Worm (Caenorhabditis elegans) whole organism, early embryonic: ENCODE results near the gene C05E11.7.
A peak's percentile ranks its signal among the peaks of the same experiment; 100 is the strongest.

Source experiments
- B0310.2 ChIP-seq: sonication (generic microtip); optimal IDR thresholded peaks from 2 replicates; lab custom pipeline; 2016; ENCODE audit warnings: mild to moderate bottlenecking, missing genetic modification characterization, missing compliant biosample characterization
- F13C5.2 ChIP-seq: sonication (generic microtip); optimal IDR thresholded peaks from 2 replicates; lab custom pipeline; 2017; ENCODE audit warnings: mild to moderate bottlenecking, missing genetic modification characterization, inconsistent platforms, missing compliant biosample characterization
- aly-1 ChIP-seq: sonication (generic microtip); optimal IDR thresholded peaks from 2 replicates; lab custom pipeline; 2016; ENCODE audit warnings: missing genetic modification characterization, missing compliant biosample characterization
- ama-1 ChIP-seq: fragments of 150-350 bp; optimal IDR thresholded peaks from 2 replicates; lab custom pipeline; 2014
- ceh-13 ChIP-seq: fragments of 200-800 bp; sonication (Bioruptor generic); optimal IDR thresholded peaks from 2 replicates; lab custom pipeline; 2018; ENCODE audit warnings: mild to moderate bottlenecking, missing genetic modification characterization, missing compliant biosample characterization
- ceh-36 ChIP-seq: sonication (generic microtip); optimal IDR thresholded peaks from 2 replicates; lab custom pipeline; 2016; ENCODE audit warnings: missing genetic modification characterization, inconsistent platforms, missing compliant biosample characterization
- ets-7 ChIP-seq: sonication (generic microtip); optimal IDR thresholded peaks from 2 replicates; lab custom pipeline; 2016; ENCODE audit warnings: missing genotype, missing genetic modification characterization, missing compliant biosample characterization
- flt-1 ChIP-seq: fragments of 200-800 bp; sonication (Bioruptor generic); IDR thresholded peaks from 2 replicates; pipeline ENCODE4 v1.3.6; 2022; ENCODE audit warnings: missing genetic modification characterization, missing compliant biosample characterization
- hmbx-1 ChIP-seq: sonication (generic microtip); optimal IDR thresholded peaks from 2 replicates; lab custom pipeline; 2016; ENCODE audit warnings: mild to moderate bottlenecking, missing genetic modification characterization, missing compliant biosample characterization
- hmg-4 ChIP-seq: fragments of 200-800 bp; sonication (Bioruptor generic); optimal IDR thresholded peaks from 2 replicates; lab custom pipeline; 2018; ENCODE audit warnings: mild to moderate bottlenecking, missing genetic modification characterization, missing compliant biosample characterization
- hnd-1 ChIP-seq: sonication (generic microtip); optimal IDR thresholded peaks from 2 replicates; lab custom pipeline; 2016; ENCODE audit warnings: missing genetic modification characterization, missing compliant biosample characterization
- pes-1 ChIP-seq: fragments of 200-800 bp; sonication (Bioruptor generic); IDR thresholded peaks from 2 replicates; pipeline ENCODE4 v1.3.6; 2022; ENCODE audit warnings: missing genetic modification reagents, missing genetic modification characterization, missing compliant biosample characterization
- scrt-1 ChIP-seq: fragments of 200-800 bp; sonication (Bioruptor generic); IDR thresholded peaks from 2 replicates; pipeline ENCODE4 v1.3.6; 2022; ENCODE audit warnings: missing genetic modification characterization, missing compliant biosample characterization
- sea-1 ChIP-seq: fragments of 200-800 bp; sonication (Bioruptor generic); conservative IDR thresholded peaks from 2 replicates; pipeline ENCODE4 v1.3.6; 2022; ENCODE audit warnings: missing genetic modification characterization, missing compliant biosample characterization
- tbx-11 ChIP-seq: fragments of 200-800 bp; sonication (Bioruptor generic); IDR thresholded peaks from 2 replicates; pipeline ENCODE4 v1.3.6; 2022; ENCODE audit warnings: missing genetic modification characterization, missing compliant biosample characterization
- tbx-37 ChIP-seq: fragments of 200-800 bp; sonication (Bioruptor generic); conservative IDR thresholded peaks from 2 replicates; pipeline ENCODE4 v1.3.6; 2022; ENCODE audit warnings: missing genetic modification reagents, missing genetic modification characterization, missing compliant biosample characterization
- tra-4 ChIP-seq: sonication (generic microtip); optimal IDR thresholded peaks from 2 replicates; lab custom pipeline; 2017; ENCODE audit warnings: missing genetic modification characterization, missing compliant biosample characterization

C05E11.7 gene

ce11 chrX:4553491-4553890 lies 32.0 kb downstream of the C05E11.7 start:
- TF ChIP-seq ceh-36 (tag; lab: Kevin White, UChicago) (no peak), ceh-13 (no peak), ama-1 (lab: Kevin White, UChicago) (no peak), tra-4 (tag; lab: Kevin White, UChicago) (no peak), sea-1 (GFP tag; lab: Robert Waterston, UW) (no peak)

DNA sequence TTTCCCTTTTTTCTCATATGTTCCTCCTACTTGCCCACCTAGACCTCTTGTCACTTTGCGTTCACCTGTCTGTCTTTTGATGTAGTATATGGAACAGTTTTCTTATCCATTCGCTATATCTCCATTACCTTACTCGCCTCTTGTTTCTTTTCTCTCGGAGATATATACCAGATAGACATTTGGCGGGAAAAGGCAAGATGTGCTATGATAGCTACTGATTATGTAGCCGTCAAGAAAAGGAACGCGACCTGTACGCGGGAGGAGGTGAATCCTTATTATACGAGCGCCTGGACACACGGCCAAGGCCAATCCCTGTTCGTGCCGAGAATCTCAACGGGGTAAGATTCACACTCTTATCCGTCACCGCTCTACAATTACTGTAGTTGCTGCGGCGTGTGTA lies 32.4 kb downstream of the C05E11.7 start:
- TF ChIP-seq pes-1 (no peak), hmg-4 (GFP tag; lab: Kevin White, UChicago) (no peak), ceh-13 (no peak), hmbx-1 (tag; lab: Kevin White, UChicago) (no peak), F13C5.2 (tag; lab: Kevin White, UChicago) (no peak), ceh-36 (tag; lab: Kevin White, UChicago) (no peak), hnd-1 (tag; lab: Kevin White, UChicago) (no peak), B0310.2 (tag; lab: Kevin White, UChicago) (no peak), tbx-11 (no peak), tra-4 (tag; lab: Kevin White, UChicago) (no peak)

DNA sequence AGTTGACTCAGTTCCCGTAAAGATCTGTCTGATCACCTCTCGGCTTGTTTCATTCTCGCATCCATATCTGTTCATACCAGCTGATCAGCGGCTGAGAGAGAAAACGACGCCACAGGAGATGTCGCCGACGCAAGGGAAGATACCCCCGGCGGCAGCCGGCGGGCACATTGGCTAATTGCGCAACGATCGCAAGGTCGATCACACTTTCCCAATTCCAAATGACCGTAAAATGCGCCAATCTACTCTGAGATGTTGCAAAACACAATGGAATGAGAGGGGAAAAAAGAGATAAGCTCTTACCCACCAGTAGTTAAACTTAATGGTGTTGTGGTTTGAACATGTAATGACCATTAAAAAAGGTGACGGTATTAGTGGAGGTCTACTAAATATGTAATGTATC lies 34.5 kb downstream of the C05E11.7 start:
- no peak for TF ChIP-seq hmbx-1 (tag; lab: Kevin White, UChicago)
- peak; percentile 8 for TF ChIP-seq hmg-4 (GFP tag; lab: Kevin White, UChicago)

DNA sequence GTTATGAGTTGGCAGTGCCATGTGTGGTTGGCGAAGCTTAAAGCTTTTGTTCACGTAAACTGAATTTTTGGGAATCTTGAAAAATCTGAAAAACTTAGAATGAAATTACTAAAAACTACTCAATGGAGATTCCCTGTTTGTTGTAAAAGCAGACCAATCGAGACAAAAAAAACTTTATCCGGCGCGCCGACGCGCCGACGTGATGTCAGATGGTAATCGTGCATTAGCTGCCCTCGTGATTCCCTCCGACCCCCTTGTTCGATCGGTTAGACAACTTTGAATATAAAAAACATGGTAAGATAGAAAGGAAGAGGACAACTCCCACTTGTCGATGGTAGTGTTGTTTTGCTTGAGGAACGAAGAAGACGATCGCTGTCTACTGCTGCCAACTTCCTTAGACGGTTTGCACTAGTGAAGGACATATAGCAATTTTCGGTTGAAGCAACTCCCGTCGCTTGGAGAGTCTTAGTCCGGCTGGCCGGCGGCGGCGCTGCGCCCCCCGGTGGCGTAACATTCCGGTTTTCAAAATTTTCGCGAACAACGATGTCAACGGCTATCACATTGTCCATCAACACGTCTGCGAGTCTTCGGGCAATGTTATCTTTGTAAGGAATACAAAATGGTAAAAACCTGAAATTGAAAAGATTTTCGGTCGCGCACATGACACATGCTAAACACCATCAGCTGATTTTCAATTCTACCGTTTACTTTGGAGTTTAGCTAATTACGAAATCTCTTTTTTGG lies 35.5 kb downstream of the C05E11.7 start, which contains the start of gene C07A12.18:
C07A12.18 (minus strand) TSS at position 51 of the 744 bp plus-strand sequence.
- TF ChIP-seq ceh-36 (tag; lab: Kevin White, UChicago) (no peak), scrt-1 (GFP tag; lab: Robert Waterston, UW) (0 out of 2 replicates have a peak, but pooled peaks have one; percentile 34)

DNA sequence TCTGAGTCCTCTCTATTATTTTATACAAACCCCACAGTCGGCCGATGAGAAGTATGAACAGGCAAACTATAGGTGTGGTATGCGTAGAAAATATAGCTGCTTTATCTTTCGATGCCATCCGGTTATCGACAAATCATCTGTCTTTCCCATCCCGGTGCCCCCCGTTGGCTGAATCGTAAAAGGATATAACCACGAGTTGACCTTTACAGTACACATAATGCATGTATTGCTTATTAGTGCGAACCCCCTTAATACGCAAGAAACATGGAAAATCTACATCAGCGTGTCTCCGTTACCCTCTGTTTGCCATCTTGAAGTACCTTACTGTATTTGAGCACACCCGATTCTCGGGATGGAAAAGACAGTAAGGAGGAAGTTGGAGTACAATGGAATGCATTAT lies 36.5 kb downstream of the C05E11.7 start:
- TF ChIP-seq tra-4 (tag; lab: Kevin White, UChicago) (no peak), ceh-13 (no peak), scrt-1 (GFP tag; lab: Robert Waterston, UW) (no peak), tbx-37 (GFP tag; lab: Robert Waterston, UW) (no peak), hnd-1 (tag; lab: Kevin White, UChicago) (no peak), ets-7 (tag; lab: Kevin White, UChicago) (no peak), flt-1 (GFP tag; lab: Robert Waterston, UW) (no peak), F13C5.2 (tag; lab: Kevin White, UChicago) (no peak), B0310.2 (tag; lab: Kevin White, UChicago) (no peak), sea-1 (GFP tag; lab: Robert Waterston, UW) (no peak), ceh-36 (tag; lab: Kevin White, UChicago) (no peak), ama-1 (lab: Kevin White, UChicago) (no peak)

DNA sequence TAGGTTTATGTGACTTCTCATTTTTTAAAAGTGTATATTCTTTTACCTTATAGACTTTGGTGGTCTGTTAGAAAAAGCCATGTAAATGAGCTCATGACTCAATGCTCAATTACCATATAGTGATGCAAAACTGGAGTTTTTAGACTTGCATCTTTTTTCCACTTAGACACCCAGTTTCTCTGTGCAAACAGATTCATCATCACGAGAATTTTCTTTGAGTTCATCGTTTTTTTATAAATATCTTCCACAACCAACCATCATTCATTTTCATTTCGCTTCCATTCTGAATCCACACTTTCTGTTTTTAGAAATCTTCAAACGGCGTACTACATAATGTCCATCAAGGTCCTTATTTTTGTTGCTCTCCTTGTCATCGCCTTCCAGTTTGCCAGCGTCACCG lies 40.9 kb downstream of the C05E11.7 start, which contains the start of gene C07A12.2:
C07A12.2 (plus strand) TSS at position 301 of the 400 bp plus-strand sequence.
- no peak for TF ChIP-seq tbx-11
- no peak for TF ChIP-seq tra-4 (tag; lab: Kevin White, UChicago)
- no peak for TF ChIP-seq pes-1
- TF ChIP-seq aly-1 (tag; lab: Kevin White, UChicago) = no peak
- TF ChIP-seq B0310.2 (tag; lab: Kevin White, UChicago) = no peak
- TF ChIP-seq hnd-1 (tag; lab: Kevin White, UChicago) = no peak
- no peak for TF ChIP-seq flt-1 (GFP tag; lab: Robert Waterston, UW)
- no peak for TF ChIP-seq scrt-1 (GFP tag; lab: Robert Waterston, UW)
- TF ChIP-seq F13C5.2 (tag; lab: Kevin White, UChicago) = no peak
- no peak for TF ChIP-seq sea-1 (GFP tag; lab: Robert Waterston, UW)
- no peak for TF ChIP-seq hmg-4 (GFP tag; lab: Kevin White, UChicago)
- TF ChIP-seq ama-1 (lab: Kevin White, UChicago) = no peak
- TF ChIP-seq hmbx-1 (tag; lab: Kevin White, UChicago) = no peak
- TF ChIP-seq tbx-37 (GFP tag; lab: Robert Waterston, UW) = no peak
- TF ChIP-seq ceh-36 (tag; lab: Kevin White, UChicago) = no peak
- TF ChIP-seq ets-7 (tag; lab: Kevin White, UChicago) = no peak
- TF ChIP-seq ceh-13 = no peak

ce11 chrX:4534112-4534511 lies 51.4 kb downstream of the C05E11.7 start:
- TF ChIP-seq scrt-1 (GFP tag; lab: Robert Waterston, UW) (no peak), sea-1 (GFP tag; lab: Robert Waterston, UW) (no peak), B0310.2 (tag; lab: Kevin White, UChicago) (no peak), F13C5.2 (tag; lab: Kevin White, UChicago) (no peak), pes-1 (no peak), ceh-13 (no peak), hmbx-1 (tag; lab: Kevin White, UChicago) (no peak), flt-1 (GFP tag; lab: Robert Waterston, UW) (no peak)

DNA sequence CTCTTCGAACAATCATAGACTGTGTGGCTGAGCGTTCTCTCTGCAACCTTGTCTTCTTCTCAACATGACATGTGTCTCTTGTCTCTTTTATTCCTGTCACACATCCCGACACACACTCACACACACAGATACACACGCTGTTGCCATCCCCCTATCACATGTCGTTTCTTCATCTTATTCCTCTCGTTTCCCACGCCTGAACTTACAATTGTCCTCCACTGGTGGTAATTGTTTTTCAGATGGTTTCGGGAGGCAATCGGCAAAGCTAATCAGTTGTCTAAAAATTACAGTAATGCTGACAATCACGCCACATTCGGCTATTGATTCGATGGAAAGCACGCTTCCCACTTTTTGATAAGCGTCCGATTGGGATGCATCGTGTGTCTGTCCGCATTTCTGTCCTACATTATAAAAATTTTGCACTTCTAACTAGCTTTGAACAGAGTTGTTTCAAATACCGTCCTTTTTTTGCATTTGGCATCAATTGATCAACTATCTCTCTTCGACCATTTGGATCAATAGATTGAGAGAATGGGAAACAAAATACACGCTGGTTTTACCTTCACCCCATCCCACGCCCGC lies 53.2 kb downstream of the C05E11.7 start, which contains the start of gene nhr-35:
nhr-35 (plus strand) TSS at position 532 of the 582 bp plus-strand sequence.
- TF ChIP-seq hmg-4 (GFP tag; lab: Kevin White, UChicago) (peak; percentile 19), ceh-36 (tag; lab: Kevin White, UChicago) (no peak)
